Fruit fly (Drosophila melanogaster) whole organism, embryonic: ENCODE data around the gene Pink1.

Source experiments
- Antp ChIP-seq: fragments of 200-800 bp; sonication (Bioruptor generic); optimal IDR thresholded peaks from 3 replicates; lab custom pipeline; 2016; ENCODE audit warnings: missing biosample characterization, missing genetic modification characterization
- B-H2 ChIP-seq: fragments of 200-800 bp; sonication (Bioruptor generic); optimal IDR thresholded peaks from 2 replicates; lab custom pipeline; 2018; ENCODE audit warnings: missing biosample characterization, mild to moderate bottlenecking, missing genetic modification characterization
- CG10431 ChIP-seq: fragments of 200-800 bp; sonication (Bioruptor generic); optimal IDR thresholded peaks from 3 replicates; lab custom pipeline; 2018; ENCODE audit warnings: missing biosample characterization, mild to moderate bottlenecking, missing genetic modification characterization
- CG12659 ChIP-seq: fragments of 200-800 bp; sonication (Bioruptor generic); optimal IDR thresholded peaks from 3 replicates; lab custom pipeline; 2017; ENCODE audit warnings: mild to moderate bottlenecking, missing biosample characterization, missing genetic modification reagents, missing genetic modification characterization
- CG13296 ChIP-seq: fragments of 200-800 bp; sonication (Bioruptor generic); optimal IDR thresholded peaks from 3 replicates; lab custom pipeline; 2018; ENCODE audit warnings: missing biosample characterization, mild to moderate bottlenecking, missing genetic modification characterization
- CG13624 ChIP-seq: fragments of 200-800 bp; sonication (Bioruptor generic); optimal IDR thresholded peaks from 2 replicates; lab custom pipeline; 2016; ENCODE audit warnings: missing biosample characterization, missing genetic modification characterization
- CG15696 ChIP-seq: fragments of 200-800 bp; sonication (Bioruptor generic); optimal IDR thresholded peaks from 2 replicates; lab custom pipeline; 2019; ENCODE audit warnings: missing biosample characterization, mild to moderate bottlenecking, missing genetic modification characterization, moderate library complexity
- CG16813 ChIP-seq: fragments of 200-800 bp; sonication (Bioruptor generic); IDR thresholded peaks from 3 replicates; pipeline ENCODE4 v1.3.6; 2022; ENCODE audit warnings: missing biosample characterization, missing genetic modification characterization; ENCODE audit not compliant: partially characterized antibody
- CG17328 ChIP-seq: fragments of 200-800 bp; sonication (Bioruptor generic); IDR thresholded peaks from 2 replicates; pipeline ENCODE4 v1.3.6; 2022; ENCODE audit warnings: missing biosample characterization, missing genetic modification characterization
- CG17361 ChIP-seq: fragments of 200-800 bp; sonication (Bioruptor generic); IDR thresholded peaks from 3 replicates; pipeline ENCODE4 v1.3.6; 2022; ENCODE audit warnings: missing biosample characterization, missing genetic modification characterization
- CG17385 ChIP-seq: fragments of 200-800 bp; sonication (Bioruptor generic); optimal IDR thresholded peaks from 3 replicates; lab custom pipeline; 2018; ENCODE audit warnings: missing biosample characterization, mild to moderate bottlenecking, missing genetic modification characterization
- CG17802 ChIP-seq: fragments of 200-800 bp; sonication (Bioruptor generic); optimal IDR thresholded peaks from 2 replicates; lab custom pipeline; 2018; ENCODE audit warnings: missing biosample characterization, mild to moderate bottlenecking, missing genetic modification characterization, moderate library complexity
- CG2712 ChIP-seq: fragments of 200-800 bp; optimal IDR thresholded peaks from 3 replicates; lab custom pipeline; 2019; ENCODE audit warnings: missing biosample characterization, mild to moderate bottlenecking, missing genetic modification characterization, moderate library complexity
- CG3163 ChIP-seq: fragments of 200-800 bp; sonication (Bioruptor generic); optimal IDR thresholded peaks from 3 replicates; lab custom pipeline; 2016; ENCODE audit warnings: missing biosample characterization, missing genetic modification characterization
- CG34224 ChIP-seq: fragments of 200-800 bp; sonication (Bioruptor generic); IDR thresholded peaks from 3 replicates; pipeline ENCODE4 v1.3.6; 2022; ENCODE audit warnings: missing biosample characterization, missing genetic modification characterization; ENCODE audit not compliant: partially characterized antibody
- CG4360 ChIP-seq: fragments of 200-800 bp; sonication (Bioruptor generic); IDR thresholded peaks from 2 replicates; pipeline ENCODE4 v1.3.6; 2022; ENCODE audit warnings: missing biosample characterization, missing genetic modification characterization
- CG7963 ChIP-seq: fragments of 200-800 bp; sonication (Bioruptor generic); IDR thresholded peaks from 3 replicates; pipeline ENCODE4 v1.3.6; 2022; ENCODE audit warnings: missing biosample characterization, missing genetic modification characterization; ENCODE audit not compliant: partially characterized antibody
- CG8089 ChIP-seq: fragments of 200-800 bp; sonication (Bioruptor generic); optimal IDR thresholded peaks from 3 replicates; lab custom pipeline; 2016; ENCODE audit warnings: missing biosample characterization, missing genetic modification characterization
- CG9609 ChIP-seq: fragments of 200-800 bp; sonication (Bioruptor generic); optimal IDR thresholded peaks from 3 replicates; lab custom pipeline; 2016; ENCODE audit warnings: missing biosample characterization, missing genetic modification characterization
- CTCF ChIP-seq: fragments of 200-800 bp; sonication (Bioruptor generic); optimal IDR thresholded peaks from 2 replicates; lab custom pipeline; 2017; ENCODE audit warnings: missing biosample characterization, mild to moderate bottlenecking, missing genetic modification characterization, moderate library complexity
- CoRest ChIP-seq: fragments of 200-800 bp; sonication (Bioruptor generic); optimal IDR thresholded peaks from 3 replicates; lab custom pipeline; 2018; ENCODE audit warnings: missing biosample characterization, mild to moderate bottlenecking, missing genetic modification characterization, moderate library complexity
- Dll ChIP-seq: fragments of 200-800 bp; sonication (Bioruptor generic); IDR thresholded peaks from 4 replicates; pipeline ENCODE4 v1.3.6; 2022; ENCODE audit warnings: missing biosample characterization, missing genetic modification characterization; ENCODE audit not compliant: partially characterized antibody
- Doc2 ChIP-seq: fragments of 200-800 bp; sonication (Bioruptor generic); IDR thresholded peaks from 2 replicates; pipeline ENCODE4 v1.3.6; 2022; ENCODE audit warnings: missing biosample characterization, missing genetic modification characterization
- Dref ChIP-seq: fragments of 200-800 bp; sonication (Bioruptor generic); IDR thresholded peaks from 2 replicates; pipeline ENCODE4 v1.3.6; 2022; ENCODE audit warnings: missing biosample characterization, missing genetic modification characterization
- E2f1 ChIP-seq: fragments of 200-800 bp; sonication (Bioruptor generic); IDR thresholded peaks from 2 replicates; pipeline ENCODE4 v1.3.6; 2022; ENCODE audit warnings: missing biosample characterization, missing genetic modification characterization
- Ets97D ChIP-seq: fragments of 200-800 bp; sonication (Bioruptor generic); optimal IDR thresholded peaks from 3 replicates; lab custom pipeline; 2016; ENCODE audit warnings: missing biosample characterization, missing genetic modification characterization
- Hmx ChIP-seq: fragments of 200-800 bp; sonication (Bioruptor generic); optimal IDR thresholded peaks from 2 replicates; lab custom pipeline; 2016; ENCODE audit warnings: missing biosample characterization, missing genetic modification characterization
- MBD-R2 ChIP-seq: fragments of 200-800 bp; sonication (Bioruptor generic); IDR thresholded peaks from 2 replicates; pipeline ENCODE4 v1.3.6; 2022; ENCODE audit warnings: missing biosample characterization, missing genetic modification characterization
- MESR4 ChIP-seq: fragments of 200-800 bp; sonication (Bioruptor generic); optimal IDR thresholded peaks from 2 replicates; lab custom pipeline; 2018; ENCODE audit warnings: missing biosample characterization, mild to moderate bottlenecking, missing genetic modification characterization, moderate library complexity
- Max ChIP-seq: fragments of 200-800 bp; sonication (Bioruptor generic); optimal IDR thresholded peaks from 2 replicates; lab custom pipeline; 2016; ENCODE audit warnings: missing biosample characterization, mild to moderate bottlenecking, missing genetic modification characterization
- Myb ChIP-seq: fragments of 200-800 bp; sonication (Bioruptor generic); optimal IDR thresholded peaks from 2 replicates; lab custom pipeline; 2016; ENCODE audit warnings: missing biosample characterization, missing genetic modification characterization
- Nf-YC ChIP-seq: fragments of 200-800 bp; optimal IDR thresholded peaks from 3 replicates; lab custom pipeline; 2019; ENCODE audit warnings: missing biosample characterization, mild to moderate bottlenecking, missing genetic modification characterization, moderate library complexity
- ase ChIP-seq: fragments of 200-800 bp; sonication (Bioruptor generic); IDR thresholded peaks from 3 replicates; pipeline ENCODE4 v1.3.6; 2022; ENCODE audit warnings: missing biosample characterization, missing genetic modification characterization
- ato ChIP-seq: fragments of 200-800 bp; sonication (Bioruptor generic); IDR thresholded peaks from 2 replicates; pipeline ENCODE4 v1.3.6; 2022; ENCODE audit warnings: missing biosample characterization, missing genetic modification characterization; ENCODE audit not compliant: partially characterized antibody
- en ChIP-seq: fragments of 200-800 bp; sonication (Bioruptor generic); optimal IDR thresholded peaks from 2 replicates; lab custom pipeline; 2016; ENCODE audit warnings: missing biosample characterization, missing genetic modification characterization
- fd64A ChIP-seq: fragments of 200-800 bp; sonication (Bioruptor generic); optimal IDR thresholded peaks from 3 replicates; lab custom pipeline; 2018; ENCODE audit warnings: missing biosample characterization, mild to moderate bottlenecking, missing genetic modification characterization
- fd96Cb ChIP-seq: fragments of 200-800 bp; sonication (Bioruptor generic); optimal IDR thresholded peaks from 2 replicates; lab custom pipeline; 2018; ENCODE audit warnings: missing biosample characterization, mild to moderate bottlenecking, missing genetic modification characterization, moderate library complexity
- gfzf ChIP-seq: fragments of 200-800 bp; sonication (Bioruptor generic); optimal IDR thresholded peaks from 2 replicates; lab custom pipeline; 2016; ENCODE audit warnings: missing biosample characterization, mild to moderate bottlenecking, missing genetic modification characterization, moderate library complexity
- hth ChIP-seq: fragments of >200 bp; optimal IDR thresholded peaks from 2 replicates; lab custom pipeline; 2017; ENCODE audit warnings: inconsistent platforms
- lab ChIP-seq: fragments of 200-800 bp; sonication (Bioruptor generic); optimal IDR thresholded peaks from 3 replicates; lab custom pipeline; 2017; ENCODE audit warnings: missing biosample characterization, missing genetic modification characterization, mild to moderate bottlenecking, moderate library complexity, missing genetic modification reagents
- luna ChIP-seq: fragments of 200-800 bp; sonication (Bioruptor generic); optimal IDR thresholded peaks from 2 replicates; lab custom pipeline; 2016; ENCODE audit warnings: missing biosample characterization, missing genetic modification characterization
- nom ChIP-seq: fragments of 200-800 bp; sonication (Bioruptor generic); optimal IDR thresholded peaks from 2 replicates; lab custom pipeline; 2017; ENCODE audit warnings: missing biosample characterization, missing genetic modification characterization, mild to moderate bottlenecking, moderate library complexity, missing genetic modification reagents
- pfk ChIP-seq: fragments of 200-800 bp; sonication (Bioruptor generic); optimal IDR thresholded peaks from 2 replicates; lab custom pipeline; 2018; ENCODE audit warnings: missing biosample characterization, mild to moderate bottlenecking, missing genetic modification characterization, moderate library complexity
- sna ChIP-seq: fragments of 200-800 bp; sonication (Bioruptor generic); IDR thresholded peaks from 2 replicates; pipeline ENCODE4 v1.3.6; 2022; ENCODE audit warnings: missing biosample characterization, missing genetic modification characterization; ENCODE audit not compliant: partially characterized antibody
- sug ChIP-seq: fragments of 200-800 bp; optimal IDR thresholded peaks from 2 replicates; lab custom pipeline; 2019; ENCODE audit warnings: missing biosample characterization, mild to moderate bottlenecking, missing genetic modification characterization, moderate library complexity
- trem ChIP-seq: fragments of 200-800 bp; optimal IDR thresholded peaks from 3 replicates; lab custom pipeline; 2019; ENCODE audit warnings: missing biosample characterization, mild to moderate bottlenecking, missing genetic modification characterization, moderate library complexity
- vnd ChIP-seq: fragments of 200-800 bp; sonication (Bioruptor generic); IDR thresholded peaks from 3 replicates; pipeline ENCODE4 v1.3.6; 2022; ENCODE audit warnings: missing biosample characterization, missing genetic modification characterization; ENCODE audit not compliant: partially characterized antibody
- wor ChIP-seq: fragments of 200-800 bp; sonication (Bioruptor generic); IDR thresholded peaks from 2 replicates; pipeline ENCODE4 v1.3.6; 2022; ENCODE audit warnings: missing biosample characterization, missing genetic modification characterization

The Pink1 gene

dm6 chrX:6683635-6684499 is at the start of gene Pink1:
TSS of gene Pink1 (plus strand) at chrX:6683798.
- TF ChIP-seq hth (no peak), trem (tag; lab: Kevin White, UChicago) (peak; percentile 0), Dref (GFP tag; lab: Robert Waterston, UW) (peak; percentile 70), CG17802 (tag; lab: Kevin White, UChicago) (no peak), en (GFP tag; lab: Kevin White, UChicago) (no peak), E2f1 (no peak), sug (tag; lab: Kevin White, UChicago) (peak; percentile 14), B-H2 (GFP tag; lab: Kevin White, UChicago) (no peak), ase (no peak), nom (GFP tag; lab: Kevin White, UChicago) (peak; percentile 30), CG4360 (GFP tag; lab: Robert Waterston, UW) (no peak), luna (no peak), CTCF (GFP tag; lab: Kevin White, UChicago) (peak; percentile 57), CG17385 (GFP tag; lab: Kevin White, UChicago) (peak; percentile 89), Nf-YC (no peak), Dll (GFP tag; lab: Robert Waterston, UW) (0 out of 4 replicates have a peak, but pooled peaks have one; percentile 50), CG17361 (GFP tag; lab: Robert Waterston, UW) (no peak), CG10431 (GFP tag; lab: Kevin White, UChicago) (no peak), CG15696 (tag; lab: Kevin White, UChicago) (no peak), CG13296 (GFP tag; lab: Kevin White, UChicago) (no peak), fd64A (no peak), CG34224 (peak; percentile 15; the same call in 2 of the 3 replicates), CG9609 (GFP tag; lab: Kevin White, UChicago) (no peak), wor (GFP tag; lab: Robert Waterston, UW) (no peak), CG2712 (tag; lab: Kevin White, UChicago) (no peak), CG17328 (GFP tag; lab: Robert Waterston, UW) (no peak), CG8089 (GFP tag; lab: Kevin White, UChicago) (no peak), ato (GFP tag; lab: Robert Waterston, UW) (peak; percentile 60; the same call in 1 of the 2 replicates), Doc2 (GFP tag; lab: Robert Waterston, UW) (no peak), CG13624 (peak; percentile 91), CG16813 (GFP tag; lab: Robert Waterston, UW) (peak; percentile 46; the same call in 2 of the 3 replicates), CoRest (tag; lab: Kevin White, UChicago) (peak; percentile 11), CG12659 (peak; percentile 45), pfk (peak; percentile 96), CG7963 (GFP tag; lab: Robert Waterston, UW) (0 out of 3 replicates have a peak, but pooled peaks have one; percentile 6), Myb (GFP tag; lab: Kevin White, UChicago) (peak; percentile 98), Antp (GFP tag; lab: Kevin White, UChicago) (no peak), MBD-R2 (GFP tag; lab: Robert Waterston, UW) (peak; percentile 35; the same call in 1 of the 2 replicates), Hmx (no peak), lab (GFP tag; lab: Kevin White, UChicago) (no peak), gfzf (peak; percentile 68), sna (GFP tag; lab: Robert Waterston, UW) (0 out of 2 replicates have a peak, but pooled peaks have one; percentile 34), fd96Cb (no peak), Ets97D (GFP tag; lab: Kevin White, UChicago) (peak; percentile 1), Max (GFP tag; lab: Kevin White, UChicago) (no peak), CG3163 (no peak), vnd (GFP tag; lab: Robert Waterston, UW) (peak; percentile 15; the same call in 1 of the 3 replicates), MESR4 (peak; percentile 53)
